Fruit fly (Drosophila melanogaster) whole organism, prepupa: ENCODE data around the gene CG6569.

Source experiments
- CG10669 ChIP-seq: fragments of 200-800 bp; sonication (Bioruptor generic); optimal IDR thresholded peaks from 3 replicates; lab custom pipeline; 2018; ENCODE audit warnings: missing biosample characterization, mild to moderate bottlenecking, missing genetic modification characterization, moderate library complexity
- CG11294 ChIP-seq: fragments of 200-800 bp; sonication (Bioruptor generic); IDR thresholded peaks from 2 replicates; pipeline ENCODE4 v1.3.6; 2022; ENCODE audit warnings: missing biosample characterization, missing genetic modification characterization
- CG11762 ChIP-seq: fragments of 200-800 bp; sonication (Bioruptor generic); optimal IDR thresholded peaks from 3 replicates; lab custom pipeline; 2016; ENCODE audit warnings: missing biosample characterization, missing genetic modification characterization; ENCODE audit not compliant: insufficient read depth
- CG15336 ChIP-seq: fragments of 200-800 bp; sonication (Bioruptor generic); IDR thresholded peaks from 2 replicates; pipeline ENCODE4 v1.3.6; 2022; ENCODE audit warnings: missing biosample characterization, missing genetic modification characterization
- CG1621 ChIP-seq: fragments of 200-800 bp; sonication (Bioruptor generic); optimal IDR thresholded peaks from 3 replicates; lab custom pipeline; 2018; ENCODE audit warnings: missing biosample characterization, mild to moderate bottlenecking, missing genetic modification characterization
- CG16779 ChIP-seq: fragments of 200-800 bp; sonication (Bioruptor generic); optimal IDR thresholded peaks from 3 replicates; lab custom pipeline; 2017; ENCODE audit warnings: missing biosample characterization, mild to moderate bottlenecking, missing genetic modification characterization
- CG3032 ChIP-seq: fragments of 200-800 bp; optimal IDR thresholded peaks from 2 replicates; lab custom pipeline; 2019; ENCODE audit warnings: missing biosample characterization, mild to moderate bottlenecking, missing genetic modification characterization, moderate library complexity
- CG3919 ChIP-seq: fragments of 200-800 bp; sonication (Bioruptor generic); optimal IDR thresholded peaks from 3 replicates; lab custom pipeline; 2016; ENCODE audit warnings: missing biosample characterization, missing genetic modification characterization
- CG6163 ChIP-seq: fragments of 200-800 bp; sonication (Bioruptor generic); IDR thresholded peaks from 3 replicates; pipeline ENCODE4 v1.3.6; 2022; ENCODE audit warnings: missing biosample characterization, missing genetic modification characterization
- CG6792 ChIP-seq: fragments of 200-800 bp; sonication (Bioruptor generic); optimal IDR thresholded peaks from 3 replicates; lab custom pipeline; 2016; ENCODE audit warnings: missing biosample characterization, missing genetic modification characterization
- CG6808 ChIP-seq: fragments of 200-800 bp; sonication (Bioruptor generic); optimal IDR thresholded peaks from 3 replicates; lab custom pipeline; 2017; ENCODE audit warnings: missing biosample characterization, missing genetic modification characterization, mild to moderate bottlenecking, moderate library complexity, missing genetic modification reagents
- CG6854 ChIP-seq: fragments of 200-800 bp; sonication (Bioruptor generic); optimal IDR thresholded peaks from 2 replicates; lab custom pipeline; 2017; ENCODE audit warnings: missing biosample characterization, mild to moderate bottlenecking, missing genetic modification characterization
- CG7368 ChIP-seq: fragments of 200-800 bp; sonication (Bioruptor generic); optimal IDR thresholded peaks from 3 replicates; lab custom pipeline; 2016; ENCODE audit warnings: missing biosample characterization, missing genetic modification characterization
- CG8319 ChIP-seq: fragments of 200-800 bp; sonication (Bioruptor generic); optimal IDR thresholded peaks from 3 replicates; lab custom pipeline; 2016; ENCODE audit warnings: missing biosample characterization, missing genetic modification characterization
- CG9139 ChIP-seq: fragments of 200-800 bp; sonication (Bioruptor generic); optimal IDR thresholded peaks from 3 replicates; lab custom pipeline; 2017; ENCODE audit warnings: missing biosample characterization, mild to moderate bottlenecking, missing genetic modification characterization
- Eip75B ChIP-seq: fragments of 200-800 bp; sonication (Bioruptor generic); optimal IDR thresholded peaks from 3 replicates; lab custom pipeline; 2016; ENCODE audit warnings: missing biosample characterization, missing genetic modification characterization
- Eip78C ChIP-seq: fragments of 200-800 bp; sonication (Bioruptor generic); peaks from one replicate; lab custom pipeline; 2016; ENCODE audit warnings: missing biosample characterization, missing genetic modification characterization
- Eip93F ChIP-seq: fragments of 200-800 bp; sonication (Bioruptor generic); optimal IDR thresholded peaks from 2 replicates; lab custom pipeline; 2016; ENCODE audit warnings: missing biosample characterization, mild to moderate bottlenecking, missing genetic modification characterization
- Ets21C ChIP-seq: fragments of 200-800 bp; sonication (Bioruptor generic); optimal IDR thresholded peaks from 3 replicates; lab custom pipeline; 2016; ENCODE audit warnings: missing biosample characterization, missing genetic modification characterization
- Hr38 ChIP-seq: sonication (Bioruptor generic); optimal IDR thresholded peaks from 2 replicates; lab custom pipeline; 2016; ENCODE audit warnings: missing biosample characterization, missing genetic modification characterization
- Hr4 ChIP-seq: fragments of 200-800 bp; sonication (Bioruptor generic); optimal IDR thresholded peaks from 3 replicates; lab custom pipeline; 2016; ENCODE audit warnings: missing biosample characterization, missing genetic modification characterization
- Met ChIP-seq: fragments of 200-800 bp; sonication (Bioruptor generic); optimal IDR thresholded peaks from 3 replicates; lab custom pipeline; 2016; ENCODE audit warnings: missing biosample characterization, missing genetic modification characterization
- Sox102F ChIP-seq: fragments of 200-800 bp; sonication (Bioruptor generic); optimal IDR thresholded peaks from 2 replicates; lab custom pipeline; 2016; ENCODE audit warnings: missing biosample characterization, mild to moderate bottlenecking, missing genetic modification characterization
- Sox14 ChIP-seq: fragments of 200-800 bp; sonication (Bioruptor generic); optimal IDR thresholded peaks from 3 replicates; lab custom pipeline; 2016; ENCODE audit warnings: missing biosample characterization, missing genetic modification characterization
- Sox15 ChIP-seq: fragments of 200-800 bp; sonication (Bioruptor generic); optimal IDR thresholded peaks from 3 replicates; lab custom pipeline; 2016; ENCODE audit warnings: missing biosample characterization, missing genetic modification characterization
- acj6 ChIP-seq: fragments of 200-800 bp; sonication (Bioruptor generic); optimal IDR thresholded peaks from 3 replicates; lab custom pipeline; 2016; ENCODE audit warnings: missing biosample characterization, missing genetic modification characterization
- cyc ChIP-seq: fragments of 200-800 bp; sonication (Bioruptor generic); optimal IDR thresholded peaks from 3 replicates; lab custom pipeline; 2016; ENCODE audit warnings: missing biosample characterization, missing genetic modification characterization
- dsx ChIP-seq: fragments of 200-800 bp; optimal IDR thresholded peaks from 3 replicates; lab custom pipeline; 2019; ENCODE audit warnings: missing biosample characterization, mild to moderate bottlenecking, missing genetic modification characterization, moderate library complexity; ENCODE audit not compliant: poor library complexity, severe bottlenecking
- eg ChIP-seq: fragments of 200-800 bp; sonication (Bioruptor generic); IDR thresholded peaks from 3 replicates; pipeline ENCODE4 v1.3.6; 2022; ENCODE audit warnings: missing biosample characterization, missing genetic modification characterization
- esn ChIP-seq: fragments of 200-800 bp; sonication (Bioruptor generic); optimal IDR thresholded peaks from 2 replicates; lab custom pipeline; 2016; ENCODE audit warnings: missing biosample characterization, mild to moderate bottlenecking, missing genetic modification characterization, moderate library complexity
- fd59A ChIP-seq: fragments of 200-800 bp; sonication (Bioruptor generic); optimal IDR thresholded peaks from 2 replicates; lab custom pipeline; 2017; ENCODE audit warnings: missing biosample characterization, mild to moderate bottlenecking, missing genetic modification characterization, missing genetic modification reagents
- fkh ChIP-seq: fragments of 200-800 bp; sonication (Bioruptor generic); optimal IDR thresholded peaks from 3 replicates; lab custom pipeline; 2017; ENCODE audit warnings: missing biosample characterization, mild to moderate bottlenecking, missing genetic modification characterization, moderate library complexity
- lz ChIP-seq: fragments of 200-800 bp; sonication (Bioruptor generic); optimal IDR thresholded peaks from 3 replicates; lab custom pipeline; 2016; ENCODE audit warnings: missing biosample characterization, missing genetic modification characterization
- net ChIP-seq: fragments of 200-800 bp; sonication (Bioruptor generic); optimal IDR thresholded peaks from 3 replicates; lab custom pipeline; 2016; ENCODE audit warnings: missing biosample characterization, missing genetic modification characterization
- pdm3 ChIP-seq: fragments of 200-800 bp; sonication (Bioruptor generic); optimal IDR thresholded peaks from 3 replicates; lab custom pipeline; 2016; ENCODE audit warnings: missing biosample characterization, missing genetic modification characterization
- salr ChIP-seq, 2 experiments: fragments of 200-800 bp; sonication (Bioruptor generic); optimal IDR thresholded peaks; 3 replicates each; lab custom pipeline; 2016 to 2018; ENCODE audit warnings: missing biosample characterization in 2 of 2, missing genetic modification characterization in 2 of 2, mild to moderate bottlenecking in 1 of 2
- spab ChIP-seq: fragments of 200-800 bp; sonication (Bioruptor generic); optimal IDR thresholded peaks from 2 replicates; lab custom pipeline; 2017; ENCODE audit warnings: missing biosample characterization, mild to moderate bottlenecking, missing genetic modification characterization, missing genetic modification reagents
- ss ChIP-seq, 2 experiments: fragments of 200-800 bp; sonication (Bioruptor generic); optimal IDR thresholded peaks; 2 replicates in 1 of 2; 3 replicates in 1 of 2; lab custom pipeline; 2017 to 2018; ENCODE audit warnings: mild to moderate bottlenecking in 2 of 2, missing biosample characterization in 2 of 2, missing genetic modification characterization in 2 of 2, moderate library complexity in 1 of 2
- svp ChIP-seq: fragments of 200-800 bp; sonication (Bioruptor generic); peaks from one replicate; lab custom pipeline; 2016; ENCODE audit warnings: missing biosample characterization, missing genetic modification characterization
- topi ChIP-seq: fragments of 200-800 bp; sonication (Bioruptor generic); optimal IDR thresholded peaks from 3 replicates; lab custom pipeline; 2016; ENCODE audit warnings: missing biosample characterization, missing genetic modification characterization

The CG6569 gene

dm6 chr3R:21825775-21826558, 41.8 kb downstream of the CG6569 start (continued):
- peak in 1 of 2 experiments; percentile 24 for TF ChIP-seq salr (GFP tag; optimal IDR thresholded peaks at IDR 0.05; lab: Kevin White, UChicago)
- TF ChIP-seq Sox102F (GFP tag; lab: Kevin White, UChicago): no peak
- no peak for TF ChIP-seq Sox15
- peak; percentile 64 for TF ChIP-seq svp
- TF ChIP-seq pdm3: peak; percentile 39
- TF ChIP-seq CG3919: peak; percentile 45
- TF ChIP-seq CG11762 (GFP tag; lab: Kevin White, UChicago): no peak
- TF ChIP-seq CG6163: no peak
- no peak for TF ChIP-seq Hr38 (GFP tag; lab: Kevin White, UChicago)
- no peak for TF ChIP-seq cyc (GFP tag; lab: Kevin White, UChicago)
- no peak for TF ChIP-seq Hr4 (GFP tag; lab: Kevin White, UChicago)
- no peak for TF ChIP-seq CG1621 (tag; lab: Kevin White, UChicago)
- TF ChIP-seq topi (GFP tag; lab: Kevin White, UChicago): peak; percentile 17
- peak; percentile 54 for TF ChIP-seq acj6
- TF ChIP-seq fkh: no peak
- TF ChIP-seq, all 60 proteins: peak for 28

- TF ChIP-seq Eip78C (GFP tag; lab: Kevin White, UChicago): peak; percentile 57
- TF ChIP-seq fkh: peak; percentile 54
- no peak for TF ChIP-seq Eip93F (GFP tag; lab: Kevin White, UChicago)
- no peak for TF ChIP-seq CG16779
- TF ChIP-seq CG6854 (GFP tag; lab: Kevin White, UChicago): no peak
Measured at dm6 chr3R:21825140-21825539, 42.6 kb downstream of the CG6569 start.

- TF ChIP-seq spab (GFP tag; lab: Kevin White, UChicago): peak; percentile 45
- peak; percentile 69 to 80 for TF ChIP-seq ss (GFP tag; optimal IDR thresholded peaks at IDR 0.05; lab: Kevin White, UChicago)
- peak; percentile 81 for TF ChIP-seq CG9139
- peak; percentile 14; the same call in 2 of the 3 replicates for TF ChIP-seq CG6163
- TF ChIP-seq eg: 0 out of 3 replicates have a peak, but pooled peaks have one; percentile 7
- TF ChIP-seq CG6808: peak; percentile 71
- TF ChIP-seq Eip75B (GFP tag; lab: Kevin White, UChicago): no peak
- TF ChIP-seq CG1621 (tag; lab: Kevin White, UChicago): peak; percentile 11
- no peak for TF ChIP-seq esn (GFP tag; lab: Kevin White, UChicago)
- peak; percentile 11 for TF ChIP-seq fd59A
- TF ChIP-seq, all 60 proteins: peak for 8
Measured at dm6 chr3R:21824407-21825006, 43.2 kb downstream of the CG6569 start.

- no peak for TF ChIP-seq CG15336 (GFP tag; lab: Robert Waterston, UW)
- TF ChIP-seq Sox14 (GFP tag; lab: Kevin White, UChicago): no peak
- TF ChIP-seq CG6808: peak; percentile 78
- TF ChIP-seq Eip78C (GFP tag; lab: Kevin White, UChicago): peak; percentile 74
- no peak for TF ChIP-seq CG16779
- TF ChIP-seq CG7368 (GFP tag; lab: Kevin White, UChicago): peak; percentile 57
- peak; percentile 17 for TF ChIP-seq CG6792 (GFP tag; lab: Kevin White, UChicago)
- TF ChIP-seq CG10669: peak; percentile 85
- TF ChIP-seq lz (GFP tag; lab: Kevin White, UChicago): peak; percentile 26
- no peak for TF ChIP-seq CG1621 (tag; lab: Kevin White, UChicago)
- no peak for TF ChIP-seq Eip93F (GFP tag; lab: Kevin White, UChicago)
- no peak for TF ChIP-seq Ets21C
- 0 out of 3 replicates have a peak, but pooled peaks have one; percentile 53 for TF ChIP-seq CG6163
- TF ChIP-seq CG3032 (tag; lab: Kevin White, UChicago): peak; percentile 80
- TF ChIP-seq Met: peak; percentile 48
- TF ChIP-seq CG3919: peak; percentile 81
- TF ChIP-seq CG9139: peak; percentile 72
- peak; percentile 51 for TF ChIP-seq dsx (GFP tag; lab: Kevin White, UChicago)
- peak; percentile 21 for TF ChIP-seq Eip75B (GFP tag; lab: Kevin White, UChicago)
- peak; percentile 70 for TF ChIP-seq esn (GFP tag; lab: Kevin White, UChicago)
- no peak for TF ChIP-seq net (GFP tag; lab: Kevin White, UChicago)
- TF ChIP-seq Sox102F (GFP tag; lab: Kevin White, UChicago): no peak
- peak; percentile 70 for TF ChIP-seq CG11762 (GFP tag; lab: Kevin White, UChicago)
- TF ChIP-seq fd59A: no peak
- no peak for TF ChIP-seq Hr38 (GFP tag; lab: Kevin White, UChicago)
- no peak for TF ChIP-seq CG11294 (GFP tag; lab: Robert Waterston, UW)
- TF ChIP-seq CG8319 (GFP tag; lab: Kevin White, UChicago): peak; percentile 66
- no peak for TF ChIP-seq pdm3
Measured at dm6 chr3R:21823699-21824406, 43.9 kb downstream of the CG6569 start.
